Fruit fly (Drosophila melanogaster) whole organism, prepupa: ENCODE results near the gene CG10055.

Experiments used
- CG4318 ChIP-seq: fragments of 200-800 bp; sonication (Bioruptor generic); optimal IDR thresholded peaks from 3 replicates; lab custom pipeline; 2017; ENCODE audit warnings: missing biosample characterization, mild to moderate bottlenecking, missing genetic modification characterization
- Hr38 ChIP-seq: sonication (Bioruptor generic); optimal IDR thresholded peaks from 2 replicates; lab custom pipeline; 2016; ENCODE audit warnings: missing biosample characterization, missing genetic modification characterization
- achi ChIP-seq: fragments of 200-800 bp; sonication (Bioruptor generic); optimal IDR thresholded peaks from 3 replicates; lab custom pipeline; 2016; ENCODE audit warnings: missing biosample characterization, missing genetic modification characterization

dm6 chr3R:7142580-7142979 lies 43.9 kb downstream of the CG10055 start:
- TF ChIP-seq Hr38 (GFP tag; lab: Kevin White, UChicago) = no peak
- no peak for TF ChIP-seq CG4318
- TF ChIP-seq achi (GFP tag; lab: Kevin White, UChicago) = no peak
